Worm (Caenorhabditis elegans) whole organism, late embryonic: ENCODE results near the gene vps-53.

Experiments used
- ceh-14 ChIP-seq: sonication (generic microtip); optimal IDR thresholded peaks from 2 replicates; lab custom pipeline; 2016; ENCODE audit warnings: missing genotype, missing genetic modification characterization, missing compliant biosample characterization
- pqm-1 ChIP-seq: sonication (generic microtip); optimal IDR thresholded peaks from 2 replicates; lab custom pipeline; 2016; ENCODE audit warnings: missing genetic modification characterization, missing compliant biosample characterization
- syd-9 ChIP-seq: sonication (generic microtip); optimal IDR thresholded peaks from 2 replicates; lab custom pipeline; 2016; ENCODE audit warnings: mild to moderate bottlenecking, missing genetic modification characterization, moderate library complexity, missing compliant biosample characterization

- TF ChIP-seq ceh-14 (tag; lab: Kevin White, UChicago): no peak
- no peak for TF ChIP-seq syd-9 (tag; lab: Kevin White, UChicago)
- TF ChIP-seq pqm-1: no peak
Measured at ce11 chrIII:9704606-9704938, 52.7 kb downstream of the vps-53 start.
